Worm (Caenorhabditis elegans) whole organism, L4 larva: Measurements from ENCODE around the gene pcp-2.

ENCODE experiments used
- D1046.2 ChIP-seq: fragments of 200-800 bp; sonication (Bioruptor generic); IDR thresholded peaks from 2 replicates; pipeline ENCODE4 v1.3.6; 2022; ENCODE audit warnings: missing genetic modification characterization, missing compliant biosample characterization
- F10B5.3 ChIP-seq: sonication (generic microtip); optimal IDR thresholded peaks from 2 replicates; lab custom pipeline; 2016; ENCODE audit warnings: mild to moderate bottlenecking, missing genetic modification characterization, missing compliant biosample characterization
- T20F7.1 ChIP-seq: fragments of 200-800 bp; sonication (Bioruptor generic); optimal IDR thresholded peaks from 2 replicates; lab custom pipeline; 2018; ENCODE audit warnings: mild to moderate bottlenecking, missing genetic modification characterization, missing compliant biosample characterization
- T26A8.4 ChIP-seq: fragments of 200-800 bp; sonication (Bioruptor generic); IDR thresholded peaks from 2 replicates; pipeline ENCODE4 v1.3.6; 2022; ENCODE audit warnings: missing genetic modification characterization, missing compliant biosample characterization
- Y105C5A.15 ChIP-seq: fragments of 200-800 bp; sonication (Bioruptor generic); IDR thresholded peaks from 2 replicates; pipeline ENCODE4 v1.3.6; 2022; ENCODE audit warnings: missing genetic modification characterization, missing compliant biosample characterization
- ZK337.2 ChIP-seq: fragments of 200-800 bp; sonication (Bioruptor generic); IDR thresholded peaks from 2 replicates; pipeline ENCODE4 v1.3.6; 2022; ENCODE audit warnings: missing genetic modification reagents, missing genetic modification characterization, missing compliant biosample characterization
- aha-1 ChIP-seq: fragments of 150-350 bp; peaks from one replicate; lab custom pipeline; 2014; ENCODE audit warnings: missing biosample characterization, missing genetic modification characterization
- ceh-32 ChIP-seq: sonication (generic microtip); optimal IDR thresholded peaks from 2 replicates; lab custom pipeline; 2016; ENCODE audit warnings: mild to moderate bottlenecking, missing genetic modification characterization, missing compliant biosample characterization; ENCODE audit not compliant: poor library complexity
- ceh-44 ChIP-seq: fragments of 200-800 bp; sonication (Bioruptor generic); IDR thresholded peaks from 2 replicates; pipeline ENCODE4 v1.3.6; 2022; ENCODE audit warnings: missing genetic modification reagents, missing genetic modification characterization, missing compliant biosample characterization
- ceh-62 ChIP-seq: sonication (generic microtip); optimal IDR thresholded peaks from 2 replicates; lab custom pipeline; 2017; ENCODE audit warnings: missing biosample characterization, missing genetic modification characterization
- cey-2 ChIP-seq: sonication (generic microtip); optimal IDR thresholded peaks from 3 replicates; lab custom pipeline; 2017; ENCODE audit warnings: missing genetic modification characterization, mild to moderate bottlenecking, missing compliant biosample characterization, antibody characterized with exemption, borderline replicate concordance; ENCODE audit not compliant: insufficient read depth
- daf-12 ChIP-seq: fragments of 150-350 bp; optimal IDR thresholded peaks from 2 replicates; lab custom pipeline; 2014; ENCODE audit warnings: missing biosample characterization, missing genetic modification reagents, missing genetic modification characterization
- daf-16 ChIP-seq, 3 experiments: sonication (generic microtip); optimal IDR thresholded peaks; 2 replicates each; lab custom pipeline; 2016 to 2017; ENCODE audit warnings: missing genetic modification characterization in 3 of 3, missing genetic modification reagents in 3 of 3, mild to moderate bottlenecking in 2 of 3, missing compliant biosample characterization in 2 of 3, missing biosample characterization in 1 of 3, moderate library complexity in 1 of 3
- daf-8 ChIP-seq: fragments of 200-800 bp; sonication (Bioruptor generic); IDR thresholded peaks from 2 replicates; pipeline ENCODE4 v1.3.6; 2022; ENCODE audit warnings: missing genetic modification characterization, missing compliant biosample characterization
- dmd-9 ChIP-seq: fragments of 200-800 bp; sonication (Bioruptor generic); IDR thresholded peaks from 2 replicates; pipeline ENCODE4 v1.3.6; 2022; ENCODE audit warnings: missing genetic modification reagents, missing genetic modification characterization, missing compliant biosample characterization
- dpl-1 ChIP-seq: fragments of 150-350 bp; optimal IDR thresholded peaks from 2 replicates; lab custom pipeline; 2014; ENCODE audit warnings: missing biosample characterization, missing genetic modification reagents, missing genetic modification characterization
- egl-43 ChIP-seq: fragments of 200-800 bp; sonication (Bioruptor generic); IDR thresholded peaks from 2 replicates; pipeline ENCODE4 v1.3.6; 2022; ENCODE audit warnings: missing genetic modification reagents, missing genetic modification characterization, missing compliant biosample characterization
- fkh-10 ChIP-seq: fragments of 150-350 bp; optimal IDR thresholded peaks from 2 replicates; lab custom pipeline; 2014; ENCODE audit warnings: missing biosample characterization, missing genetic modification reagents, missing genetic modification characterization
- hlh-11 ChIP-seq: fragments of 200-800 bp; sonication (Bioruptor generic); optimal IDR thresholded peaks from 2 replicates; lab custom pipeline; 2018; ENCODE audit warnings: mild to moderate bottlenecking, missing genetic modification characterization, missing compliant biosample characterization
- hlh-30 ChIP-seq: sonication (generic microtip); optimal IDR thresholded peaks from 2 replicates; lab custom pipeline; 2017; ENCODE audit warnings: antibody characterized with exemption, mild to moderate bottlenecking, missing genetic modification characterization, missing compliant biosample characterization; ENCODE audit not compliant: insufficient read depth
- lin-1 ChIP-seq: fragments of 200-800 bp; sonication (Bioruptor generic); IDR thresholded peaks from 2 replicates; pipeline ENCODE4 v1.3.6; 2022; ENCODE audit warnings: missing genetic modification reagents, missing genetic modification characterization, missing compliant biosample characterization
- lin-13 ChIP-seq: fragments of 150-350 bp; optimal IDR thresholded peaks from 2 replicates; lab custom pipeline; 2014; ENCODE audit warnings: missing biosample characterization, missing genetic modification reagents, missing genetic modification characterization
- lin-29 ChIP-seq: fragments of 200-800 bp; sonication (Bioruptor generic); IDR thresholded peaks from 2 replicates; pipeline ENCODE4 v1.3.6; 2022; ENCODE audit warnings: missing genetic modification reagents, missing genetic modification characterization, missing compliant biosample characterization
- lin-38 ChIP-seq: fragments of 200-800 bp; sonication (Bioruptor generic); IDR thresholded peaks from 2 replicates; pipeline ENCODE4 v1.3.6; 2022; ENCODE audit warnings: missing genetic modification reagents, missing genetic modification characterization, missing compliant biosample characterization
- madf-5 ChIP-seq, 2 experiments: fragments of 200-800 bp; sonication (Bioruptor generic); IDR thresholded peaks; 2 replicates each; pipeline ENCODE4 v1.3.6; 2022; ENCODE audit warnings: missing compliant biosample characterization in 2 of 2, missing genetic modification characterization in 2 of 2
- mdt-29 ChIP-seq: fragments of 200-800 bp; sonication (Bioruptor generic); IDR thresholded peaks from 2 replicates; pipeline ENCODE4 v1.3.6; 2022; ENCODE audit warnings: missing genetic modification reagents, missing genetic modification characterization, missing compliant biosample characterization
- mes-2 ChIP-seq: sonication (generic microtip); optimal IDR thresholded peaks from 2 replicates; lab custom pipeline; 2016; ENCODE audit warnings: missing genotype, mild to moderate bottlenecking, missing genetic modification characterization, missing compliant biosample characterization; ENCODE audit not compliant: poor library complexity, severe bottlenecking
- mxl-2 ChIP-seq: fragments of 200-800 bp; sonication (Bioruptor generic); conservative IDR thresholded peaks from 2 replicates; pipeline ENCODE4 v1.3.6; 2022; ENCODE audit warnings: missing genetic modification reagents, missing genetic modification characterization, missing compliant biosample characterization
- nhr-10 ChIP-seq: fragments of 150-350 bp; optimal IDR thresholded peaks from 2 replicates; lab custom pipeline; 2014; ENCODE audit warnings: missing biosample characterization, missing genetic modification characterization
- nhr-11 ChIP-seq: fragments of 150-350 bp; optimal IDR thresholded peaks from 2 replicates; lab custom pipeline; 2014; ENCODE audit warnings: missing biosample characterization, missing genetic modification characterization
- nhr-111 ChIP-seq: fragments of 200-800 bp; sonication (Bioruptor generic); optimal IDR thresholded peaks from 2 replicates; lab custom pipeline; 2018; ENCODE audit warnings: mild to moderate bottlenecking, missing genetic modification characterization, missing compliant biosample characterization
- nhr-237 ChIP-seq: sonication (generic microtip); optimal IDR thresholded peaks from 2 replicates; lab custom pipeline; 2017; ENCODE audit warnings: missing biosample characterization, missing genetic modification characterization
- nhr-28 ChIP-seq: fragments of 150-350 bp; optimal IDR thresholded peaks from 2 replicates; lab custom pipeline; 2014; ENCODE audit warnings: missing biosample characterization, missing genetic modification characterization
- nhr-42 ChIP-seq: fragments of 200-800 bp; sonication (Bioruptor generic); IDR thresholded peaks from 2 replicates; pipeline ENCODE4 v1.3.6; 2022; ENCODE audit warnings: missing genetic modification characterization, missing compliant biosample characterization
- nhr-48 ChIP-seq: sonication (generic microtip); optimal IDR thresholded peaks from 2 replicates; lab custom pipeline; 2016; ENCODE audit warnings: mild to moderate bottlenecking, missing genetic modification characterization, missing compliant biosample characterization
- nhr-76 ChIP-seq: fragments of 150-350 bp; optimal IDR thresholded peaks from 2 replicates; lab custom pipeline; 2014; ENCODE audit warnings: missing biosample characterization, missing genetic modification characterization
- nhr-77 ChIP-seq: fragments of 150-350 bp; optimal IDR thresholded peaks from 2 replicates; lab custom pipeline; 2014; ENCODE audit warnings: missing biosample characterization, missing genetic modification characterization
- php-3 ChIP-seq: fragments of 200-800 bp; sonication (Bioruptor generic); IDR thresholded peaks from 2 replicates; pipeline ENCODE4 v1.3.6; 2022; ENCODE audit warnings: missing genetic modification reagents, missing genetic modification characterization, missing compliant biosample characterization
- pqm-1 ChIP-seq: sonication (generic microtip); optimal IDR thresholded peaks from 2 replicates; lab custom pipeline; 2017; ENCODE audit warnings: missing biosample characterization, missing genetic modification characterization
- rbr-2 ChIP-seq: sonication (generic microtip); optimal IDR thresholded peaks from 2 replicates; lab custom pipeline; 2016; ENCODE audit warnings: missing genotype, missing genetic modification characterization, missing compliant biosample characterization
- sdz-12 ChIP-seq: fragments of 200-800 bp; sonication (Bioruptor generic); optimal IDR thresholded peaks from 2 replicates; lab custom pipeline; 2018; ENCODE audit warnings: mild to moderate bottlenecking, missing genetic modification characterization, missing compliant biosample characterization
- set-16 ChIP-seq: fragments of 200-800 bp; sonication (Bioruptor generic); IDR thresholded peaks from 2 replicates; pipeline ENCODE4 v1.3.6; 2022; ENCODE audit warnings: missing genetic modification reagents, missing genetic modification characterization, missing compliant biosample characterization
- skn-1 ChIP-seq: fragments of 150-350 bp; optimal IDR thresholded peaks from 2 replicates; lab custom pipeline; 2014; ENCODE audit warnings: missing biosample characterization, missing genetic modification characterization
- snpc-4 ChIP-seq: fragments of 150-350 bp; optimal IDR thresholded peaks from 2 replicates; lab custom pipeline; 2014; ENCODE audit warnings: missing biosample characterization, missing genetic modification characterization
- tag-97 ChIP-seq: fragments of 200-800 bp; sonication (Bioruptor generic); IDR thresholded peaks from 2 replicates; pipeline ENCODE4 v1.3.6; 2022; ENCODE audit warnings: missing genetic modification characterization, missing compliant biosample characterization
- tra-1 ChIP-seq: fragments of 200-800 bp; sonication (Bioruptor generic); IDR thresholded peaks from 2 replicates; pipeline ENCODE4 v1.3.6; 2022; ENCODE audit warnings: missing genetic modification reagents, missing genetic modification characterization, missing compliant biosample characterization
- unc-39 ChIP-seq: sonication (generic microtip); optimal IDR thresholded peaks from 2 replicates; lab custom pipeline; 2017; ENCODE audit warnings: missing biosample characterization, missing genetic modification characterization
- vab-7 ChIP-seq: fragments of 200-800 bp; sonication (Bioruptor generic); IDR thresholded peaks from 2 replicates; pipeline ENCODE4 v1.3.6; 2022; ENCODE audit warnings: missing genetic modification reagents, missing genetic modification characterization, missing compliant biosample characterization
- zip-2 ChIP-seq: fragments of 150-350 bp; optimal IDR thresholded peaks from 2 replicates; lab custom pipeline; 2014; ENCODE audit warnings: missing biosample characterization, missing genetic modification characterization

The pcp-2 gene

DNA sequence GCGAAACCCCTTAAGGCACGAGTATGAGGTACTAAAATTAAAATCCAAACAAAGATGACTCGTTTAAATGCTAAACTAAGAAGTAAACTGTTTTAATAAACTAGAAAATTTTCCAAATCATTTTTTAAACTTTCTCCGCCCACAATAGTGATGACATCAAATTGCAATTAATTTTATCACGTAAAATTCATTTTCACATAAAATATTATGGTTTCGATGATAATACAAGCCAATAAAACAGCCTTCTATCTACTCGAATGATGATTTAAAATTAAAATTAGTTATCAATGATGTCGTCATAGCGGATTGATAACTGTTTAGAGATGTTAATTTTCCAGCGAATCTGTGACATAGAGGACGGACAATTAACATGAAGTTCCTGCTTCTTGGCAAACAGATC, 754 bp upstream of the pcp-2 start, which contains the start of gene C07C7.3:
Gene C07C7.3 (plus strand): TSS at position 371 of the 400 bp plus-strand sequence.
- TF ChIP-seq ceh-32 (tag; lab: Kevin White, UChicago) (no peak), madf-5 (GFP tag; IDR thresholded peaks at IDR 0.05; lab: Robert Waterston, UW) (no peak), pqm-1 (tag; lab: Kevin White, UChicago) (peak; percentile 31), daf-16 (GFP tag; optimal IDR thresholded peaks at IDR 0.05; lab: Kevin White, UChicago) (no peak), daf-16 (tag; optimal IDR thresholded peaks at IDR 0.05; lab: Kevin White, UChicago) (peak; percentile 53), php-3 (GFP tag; lab: Robert Waterston, UW) (peak; percentile 97), ZK337.2 (GFP tag; lab: Robert Waterston, UW) (no peak), egl-43 (no peak)

DNA sequence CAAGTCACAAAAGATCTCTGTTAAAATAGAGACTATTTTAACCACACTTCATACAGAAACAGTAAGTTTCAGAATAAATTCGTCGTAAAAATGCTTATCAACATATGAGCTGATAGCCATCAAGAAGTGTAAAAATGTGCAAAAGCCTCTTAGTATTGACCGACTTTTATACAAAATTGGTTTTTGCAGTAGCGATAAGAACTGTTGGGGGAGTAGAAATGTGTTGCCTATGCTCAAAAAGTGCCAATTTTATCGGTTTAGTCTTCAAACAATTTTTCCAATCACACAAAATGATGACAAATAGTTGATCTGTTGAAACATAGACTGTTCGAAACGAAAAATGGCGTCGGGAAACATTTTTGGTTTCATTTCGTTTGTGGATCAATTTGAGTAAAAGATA, 5.1 kb downstream of the pcp-2 start:
- peak; percentile 84 for TF ChIP-seq php-3 (GFP tag; lab: Robert Waterston, UW)
- TF ChIP-seq ceh-62 (tag; lab: Kevin White, UChicago): no peak
- peak; percentile 54; the same call in 1 of the 2 replicates for TF ChIP-seq tra-1 (GFP tag; lab: Robert Waterston, UW)
- peak; percentile 79 for TF ChIP-seq nhr-28 (tag; lab: Kevin White, UChicago)
- TF ChIP-seq Y105C5A.15 (GFP tag; lab: Robert Waterston, UW): no peak
- no peak for TF ChIP-seq nhr-42
- TF ChIP-seq pqm-1 (tag; lab: Kevin White, UChicago): peak; percentile 96
- TF ChIP-seq egl-43: no peak
- TF ChIP-seq cey-2: no peak
- TF ChIP-seq nhr-48 (tag; lab: Kevin White, UChicago): no peak
- TF ChIP-seq madf-5 (GFP tag; IDR thresholded peaks at IDR 0.05; lab: Robert Waterston, UW): no peak
- TF ChIP-seq nhr-10: no peak
- TF ChIP-seq T26A8.4 (GFP tag; lab: Robert Waterston, UW): no peak
- TF ChIP-seq ZK337.2 (GFP tag; lab: Robert Waterston, UW): no peak
- no peak for TF ChIP-seq skn-1 (tag; lab: Kevin White, UChicago)
- TF ChIP-seq set-16 (GFP tag; lab: Robert Waterston, UW): no peak
- no peak for TF ChIP-seq snpc-4 (tag; lab: Kevin White, UChicago)
- TF ChIP-seq unc-39 (tag; lab: Kevin White, UChicago): no peak
- no peak for TF ChIP-seq lin-38
- no peak for TF ChIP-seq zip-2 (tag; lab: Kevin White, UChicago)
- no peak for TF ChIP-seq lin-29 (GFP tag; lab: Robert Waterston, UW)
- TF ChIP-seq mxl-2: no peak
- TF ChIP-seq nhr-76 (tag; lab: Kevin White, UChicago): no peak
- TF ChIP-seq mes-2 (tag; lab: Kevin White, UChicago): no peak
- TF ChIP-seq dmd-9 (GFP tag; lab: Robert Waterston, UW): no peak
- no peak for TF ChIP-seq nhr-237 (tag; lab: Kevin White, UChicago)
- peak; percentile 57 for TF ChIP-seq nhr-77
- no peak for TF ChIP-seq hlh-30 (tag; lab: Kevin White, UChicago)
- no peak for TF ChIP-seq tag-97
- TF ChIP-seq ceh-44 (GFP tag; lab: Robert Waterston, UW): no peak
- no peak for TF ChIP-seq lin-1 (GFP tag; lab: Robert Waterston, UW)
- no peak for TF ChIP-seq lin-13 (GFP tag; lab: Kevin White, UChicago)
- TF ChIP-seq hlh-11 (tag; lab: Kevin White, UChicago): peak; percentile 79
- TF ChIP-seq dpl-1 (GFP tag; lab: Kevin White, UChicago): no peak
- TF ChIP-seq T20F7.1 (GFP tag; lab: Kevin White, UChicago): no peak
- no peak for TF ChIP-seq vab-7
- no peak for TF ChIP-seq D1046.2 (GFP tag; lab: Robert Waterston, UW)
- TF ChIP-seq aha-1 (tag; lab: Kevin White, UChicago): no peak
- no peak for TF ChIP-seq rbr-2 (tag; lab: Kevin White, UChicago)
- no peak for TF ChIP-seq daf-8
- TF ChIP-seq daf-12: no peak
- TF ChIP-seq fkh-10 (GFP tag; lab: Kevin White, UChicago): no peak
- TF ChIP-seq sdz-12 (GFP tag; lab: Kevin White, UChicago): no peak
- TF ChIP-seq nhr-111 (GFP tag; lab: Kevin White, UChicago): no peak
- no peak for TF ChIP-seq nhr-11 (tag; lab: Kevin White, UChicago)
- no peak for TF ChIP-seq F10B5.3 (tag; lab: Kevin White, UChicago)
- TF ChIP-seq daf-16 (GFP tag; optimal IDR thresholded peaks at IDR 0.05; lab: Kevin White, UChicago): no peak
- TF ChIP-seq daf-16 (tag; optimal IDR thresholded peaks at IDR 0.05; lab: Kevin White, UChicago): peak; percentile 93
- no peak for TF ChIP-seq mdt-29
